Worm (Caenorhabditis elegans): Measurements from ENCODE around the gene dmsr-12.

The dmsr-12 gene

DNA sequence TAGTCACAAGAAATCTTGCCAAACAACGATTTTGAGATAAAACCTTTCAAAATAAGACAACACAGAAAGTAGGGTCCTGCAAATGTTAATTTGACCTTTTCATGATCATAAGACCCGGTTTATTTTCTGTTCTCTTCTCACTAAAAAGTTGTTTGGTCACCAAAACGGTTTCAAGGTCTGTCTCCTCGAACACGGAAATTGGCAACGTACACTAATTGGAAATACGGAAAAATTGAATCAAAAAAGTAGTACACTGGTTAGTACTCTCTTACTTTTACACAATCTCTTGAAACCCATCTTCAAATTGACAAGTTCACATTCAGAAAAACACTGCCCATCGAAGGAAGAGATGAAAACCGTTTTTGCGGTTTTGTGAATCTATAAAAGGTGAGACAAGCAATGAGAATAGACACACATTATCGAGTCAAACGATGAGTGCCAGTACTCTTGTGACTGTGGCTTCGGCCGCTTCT lies 24.6 kb upstream of the dmsr-12 start, which contains the start of gene col-142:
Gene col-142 (plus strand): TSS at position 423 of the 473 bp plus-strand sequence.
- TF ChIP-seq ceh-14 (tag; optimal IDR thresholded peaks at IDR 0.05) (no peak), pag-3 (tag; optimal IDR thresholded peaks at IDR 0.05; ENCODE audit: borderline replicate concordance) (no peak), Y22D7AL.16 (tag; optimal IDR thresholded peaks at IDR 0.05) (no peak), unc-86 (tag; optimal IDR thresholded peaks at IDR 0.05) (no peak)

- TF ChIP-seq unc-86 (tag; optimal IDR thresholded peaks at IDR 0.05), result no peak
- no peak for TF ChIP-seq dmd-4 (tag; optimal IDR thresholded peaks at IDR 0.05; ENCODE audit: borderline replicate concordance)
- TF ChIP-seq ceh-45 (GFP tag; IDR thresholded peaks at IDR 0.05), result no peak
- TF ChIP-seq rnt-1 (tag; optimal IDR thresholded peaks at IDR 0.05), result no peak
- TF ChIP-seq pax-1 (tag; optimal IDR thresholded peaks at IDR 0.05), result no peak
- no peak for TF ChIP-seq K02D7.2 (tag; optimal IDR thresholded peaks at IDR 0.05)
- TF ChIP-seq ceh-48 (tag; optimal IDR thresholded peaks at IDR 0.05), result no peak
- no peak for TF ChIP-seq eyg-1 (tag; optimal IDR thresholded peaks at IDR 0.05)
- TF ChIP-seq hlh-6 (tag; optimal IDR thresholded peaks at IDR 0.05), result peak; percentile 18
- TF ChIP-seq pha-2 (tag; optimal IDR thresholded peaks at IDR 0.05), result no peak
- TF ChIP-seq ceh-14 (tag; optimal IDR thresholded peaks at IDR 0.05), result no peak
- TF ChIP-seq ceh-31 (tag; optimal IDR thresholded peaks at IDR 0.05), result no peak
- TF ChIP-seq tbx-7 (tag; optimal IDR thresholded peaks at IDR 0.05), result peak; percentile 24
- no peak for TF ChIP-seq pha-4 (tag; optimal IDR thresholded peaks at IDR 0.05)
- TF ChIP-seq hlh-8 (tag; optimal IDR thresholded peaks at IDR 0.05), result no peak
- no peak for TF ChIP-seq npax-4 (tag; optimal IDR thresholded peaks at IDR 0.05)
- TF ChIP-seq elt-2 (tag; optimal IDR thresholded peaks at IDR 0.05), result no peak
- no peak for TF ChIP-seq odd-2 (tag; optimal IDR thresholded peaks at IDR 0.05)
- no peak for TF ChIP-seq nhr-232 (tag; optimal IDR thresholded peaks at IDR 0.05)
- peak; percentile 9 for TF ChIP-seq sox-4 (tag; optimal IDR thresholded peaks at IDR 0.05)
These were observed 23.8 kb upstream of the dmsr-12 start for ce11 chrV:6830075-6830474.

ce11 chrV:6829404-6829803 lies 23.2 kb upstream of the dmsr-12 start, which contains the start of gene col-141:
col-141 (plus strand) TSS chrV:6829704.
- TF ChIP-seq ama-1 (optimal IDR thresholded peaks at IDR 0.05) (no peak), lim-6 (tag; optimal IDR thresholded peaks at IDR 0.05) (no peak), ttx-3 (tag; optimal IDR thresholded peaks at IDR 0.05) (no peak), elt-2 (tag; optimal IDR thresholded peaks at IDR 0.05) (no peak), pag-3 (tag; optimal IDR thresholded peaks at IDR 0.05; ENCODE audit: borderline replicate concordance) (no peak), T23F11.4 (GFP tag; optimal IDR thresholded peaks at IDR 0.05) (no peak), K09A11.1 (tag; optimal IDR thresholded peaks at IDR 0.05; ENCODE audit: insufficient read depth) (no peak), pat-9 (tag; optimal IDR thresholded peaks at IDR 0.05) (no peak), pqm-1 (tag; optimal IDR thresholded peaks at IDR 0.05) (no peak), fax-1 (tag; optimal IDR thresholded peaks at IDR 0.05) (no peak), hlh-6 (tag; optimal IDR thresholded peaks at IDR 0.05) (no peak), dmd-4 (tag; optimal IDR thresholded peaks at IDR 0.05; ENCODE audit: borderline replicate concordance) (no peak), hlh-15 (tag; optimal IDR thresholded peaks at IDR 0.05) (no peak), nhr-11 (tag; optimal IDR thresholded peaks at IDR 0.05) (no peak), F13H6.1 (tag; optimal IDR thresholded peaks at IDR 0.05) (no peak), gmeb-2 (tag; optimal IDR thresholded peaks at IDR 0.05) (no peak), ahr-1 (tag; optimal IDR thresholded peaks at IDR 0.05) (no peak), tbx-7 (tag; optimal IDR thresholded peaks at IDR 0.05) (no peak), hlh-30 (tag; optimal IDR thresholded peaks at IDR 0.05; ENCODE audit: insufficient read depth) (no peak)

DNA sequence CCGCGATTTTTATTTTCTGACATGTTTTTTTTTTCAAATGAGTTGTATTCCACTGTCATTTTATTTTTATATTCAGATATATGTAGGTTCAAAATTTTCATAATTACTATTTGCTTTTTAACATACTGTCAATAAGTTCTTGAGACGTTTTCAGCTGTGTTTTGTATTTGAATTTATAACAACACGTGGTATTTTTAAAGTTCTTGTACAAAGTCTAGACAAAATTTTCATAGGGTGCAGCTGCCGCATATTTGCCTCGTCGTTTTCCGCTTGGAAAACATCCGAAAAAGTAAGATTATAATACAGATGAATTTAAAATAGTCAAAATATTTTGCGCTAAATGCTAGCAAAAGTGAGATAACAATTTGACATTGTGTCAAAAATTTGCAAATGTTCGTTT lies 22.5 kb upstream of the dmsr-12 start, which contains the start of gene dmsr-15:
Gene dmsr-15 (minus strand): TSS at position 101 of the 400 bp plus-strand sequence.
- TF ChIP-seq ceh-24 (tag; optimal IDR thresholded peaks at IDR 0.05), result no peak
- no peak for TF ChIP-seq ttx-3 (tag; optimal IDR thresholded peaks at IDR 0.05)
